Worm (Caenorhabditis elegans): ENCODE measurements around the gene lin-5.

lin-5 gene

DNA sequence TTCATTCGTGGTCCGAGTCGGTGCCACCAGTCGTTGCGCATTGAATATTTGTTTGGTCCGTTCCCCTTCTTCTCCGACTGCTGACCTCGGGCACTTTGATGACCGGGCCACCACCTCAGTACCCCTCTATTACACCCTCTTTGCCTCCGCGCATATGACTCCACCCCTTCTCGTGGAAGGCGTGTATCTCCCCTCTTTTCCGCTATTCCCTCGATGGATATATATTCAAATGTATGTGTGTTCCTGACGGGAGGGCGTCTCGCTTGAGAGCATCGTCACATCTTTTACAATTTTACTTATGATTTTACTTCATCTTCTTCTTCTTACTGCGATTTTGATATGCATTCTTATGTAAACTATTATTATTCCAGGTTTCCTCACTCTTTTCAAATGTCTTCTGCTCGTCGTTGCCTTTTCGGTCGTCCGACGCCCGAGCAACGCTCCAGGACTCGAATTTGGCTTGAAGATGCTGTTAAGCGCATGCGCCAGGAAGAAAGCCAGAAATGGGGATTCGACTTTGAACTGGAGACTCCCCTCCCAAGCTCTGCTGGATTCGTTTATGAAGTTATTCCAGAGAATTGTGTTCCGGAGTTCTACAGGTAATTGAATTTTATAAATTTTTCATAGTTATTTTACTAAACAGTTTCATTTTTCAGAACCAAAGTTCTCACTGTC, 49.4 kb upstream of the lin-5 start, which contains the start of gene cki-1:
cki-1 (plus strand) TSS at position 372 of the 675 bp plus-strand sequence.
- TF ChIP-seq mdl-1 (tag; optimal IDR thresholded peaks at IDR 0.05), result no peak
- TF ChIP-seq vab-15 (tag; optimal IDR thresholded peaks at IDR 0.05), result no peak
- TF ChIP-seq irx-1 (tag; optimal IDR thresholded peaks at IDR 0.05), result no peak
- TF ChIP-seq elt-3 (tag; optimal IDR thresholded peaks at IDR 0.05), result no peak
- no peak for TF ChIP-seq lin-13 (GFP tag; optimal IDR thresholded peaks at IDR 0.05)
- no peak for TF ChIP-seq lin-14 (GFP tag; optimal IDR thresholded peaks at IDR 0.05)
- peak; percentile 4 for TF ChIP-seq rnt-1 (tag; optimal IDR thresholded peaks at IDR 0.05)
- no peak for TF ChIP-seq nhr-71 (tag; optimal IDR thresholded peaks at IDR 0.05)
- TF ChIP-seq snu-23 (GFP tag; optimal IDR thresholded peaks at IDR 0.05), result no peak
- TF ChIP-seq blmp-1 (tag; optimal IDR thresholded peaks at IDR 0.05), result no peak
- TF ChIP-seq efl-1 (optimal IDR thresholded peaks at IDR 0.05), result no peak
- no peak for TF ChIP-seq efl-1 (GFP tag; optimal IDR thresholded peaks at IDR 0.05 in 1 of 2)
- TF ChIP-seq ceh-82 (tag; optimal IDR thresholded peaks at IDR 0.05), result no peak
- TF ChIP-seq ztf-11 (tag; optimal IDR thresholded peaks at IDR 0.05), result peak in 1 of 2 experiments; percentile 22

DNA sequence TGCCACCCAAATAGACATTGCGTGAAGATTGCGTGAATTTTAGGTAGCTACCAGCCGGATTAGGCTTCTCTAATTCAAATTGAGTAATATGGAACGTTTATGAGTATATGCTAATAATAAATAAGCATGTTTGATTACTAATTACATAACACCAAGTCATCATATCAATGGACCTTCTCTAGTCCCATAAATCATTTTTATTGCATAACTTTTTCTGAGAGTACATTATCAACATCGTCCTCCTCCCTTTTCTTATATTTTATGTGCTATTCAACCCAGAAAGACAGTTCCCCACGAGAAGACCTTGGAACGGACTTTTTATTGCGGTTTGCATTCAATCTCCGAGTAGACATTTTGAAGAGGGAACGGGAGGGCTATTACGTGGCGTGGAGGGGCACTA, 48.0 kb upstream of the lin-5 start:
- TF ChIP-seq C04F5.9 (tag; optimal IDR thresholded peaks at IDR 0.05) (no peak), ama-1 (optimal IDR thresholded peaks at IDR 0.05) (peak; percentile 7)

ce11 chrII:7813237-7813636, 47.1 kb upstream of the lin-5 start:
- TF ChIP-seq unc-98 (GFP tag; IDR thresholded peaks at IDR 0.05) (no peak), unc-130 (tag; optimal IDR thresholded peaks at IDR 0.05) (no peak), nhr-12 (tag; optimal IDR thresholded peaks at IDR 0.05) (no peak), egl-13 (tag; optimal IDR thresholded peaks at IDR 0.05) (no peak), dpl-1 (GFP tag; optimal IDR thresholded peaks at IDR 0.05) (no peak), ceh-88 (GFP tag; IDR thresholded peaks at IDR 0.05) (no peak), unc-86 (tag; optimal IDR thresholded peaks at IDR 0.05) (no peak), hlh-4 (tag; optimal IDR thresholded peaks at IDR 0.05) (no peak), C04F5.9 (tag; optimal IDR thresholded peaks at IDR 0.05) (no peak), nhr-84 (tag; optimal IDR thresholded peaks at IDR 0.05) (no peak), mdl-1 (tag; optimal IDR thresholded peaks at IDR 0.05) (no peak), nhr-28 (tag; optimal IDR thresholded peaks at IDR 0.05) (no peak), aly-2 (tag; optimal IDR thresholded peaks at IDR 0.05) (no peak), skn-1 (tag; optimal IDR thresholded peaks at IDR 0.05) (no peak)

ce11 chrII:7813645-7814044, 46.7 kb upstream of the lin-5 start:
- TF ChIP-seq nhr-11 (tag; optimal IDR thresholded peaks at IDR 0.05) (no peak), irx-1 (tag; optimal IDR thresholded peaks at IDR 0.05) (no peak), elt-3 (tag; optimal IDR thresholded peaks at IDR 0.05) (no peak), blmp-1 (tag; optimal IDR thresholded peaks at IDR 0.05) (no peak), unc-86 (tag; optimal IDR thresholded peaks at IDR 0.05) (no peak), nhr-84 (tag; optimal IDR thresholded peaks at IDR 0.05) (no peak), ztf-4 (tag; optimal IDR thresholded peaks at IDR 0.05) (no peak), snpc-4 (tag; optimal IDR thresholded peaks at IDR 0.05) (no peak), lir-3 (tag; optimal IDR thresholded peaks at IDR 0.05; ENCODE audit: poor library complexity) (no peak), tlp-1 (tag; optimal IDR thresholded peaks at IDR 0.05) (no peak), rnt-1 (tag; optimal IDR thresholded peaks at IDR 0.05) (no peak), unc-30 (tag; optimal IDR thresholded peaks at IDR 0.05) (no peak), pax-3 (tag; optimal IDR thresholded peaks at IDR 0.05) (no peak), mep-1 (tag; optimal IDR thresholded peaks at IDR 0.05) (no peak), Y116A8C.19 (tag; optimal IDR thresholded peaks at IDR 0.05; ENCODE audit: borderline replicate concordance) (no peak), lin-14 (GFP tag; optimal IDR thresholded peaks at IDR 0.05) (no peak), C34B4.2 (tag; optimal IDR thresholded peaks at IDR 0.05) (no peak), zip-4 (GFP tag; optimal IDR thresholded peaks at IDR 0.05) (no peak)
